Worm (Caenorhabditis elegans) whole organism, L2 larva: ENCODE measurements around the gene his-40.
A peak's percentile ranks its signal among the peaks of the same experiment; 100 is the strongest.

Experiments used
- C34F6.9 ChIP-seq: fragments of 150-350 bp; optimal IDR thresholded peaks from 2 replicates; lab custom pipeline; 2014; ENCODE audit warnings: missing biosample characterization, missing genetic modification characterization
- F13H6.1 ChIP-seq: sonication (generic microtip); optimal IDR thresholded peaks from 2 replicates; lab custom pipeline; 2016; ENCODE audit warnings: missing genetic modification characterization, missing compliant biosample characterization
- R02D3.7 ChIP-seq: fragments of 150-350 bp; optimal IDR thresholded peaks from 2 replicates; lab custom pipeline; 2014; ENCODE audit warnings: missing biosample characterization, missing genetic modification characterization
- Y55F3AM.14 ChIP-seq: fragments of 200-800 bp; sonication (Bioruptor generic); optimal IDR thresholded peaks from 2 replicates; lab custom pipeline; 2018; ENCODE audit warnings: mild to moderate bottlenecking, missing genetic modification characterization, missing compliant biosample characterization
- ZK546.5 ChIP-seq: sonication (generic microtip); optimal IDR thresholded peaks from 2 replicates; lab custom pipeline; 2017; ENCODE audit warnings: missing biosample characterization, missing genetic modification characterization
- alr-1 ChIP-seq: fragments of 150-350 bp; optimal IDR thresholded peaks from 2 replicates; lab custom pipeline; 2014; ENCODE audit warnings: missing biosample characterization, missing genetic modification characterization
- aly-2 ChIP-seq: fragments of 150-350 bp; optimal IDR thresholded peaks from 2 replicates; lab custom pipeline; 2014; ENCODE audit warnings: missing biosample characterization, missing genetic modification characterization
- ama-1 ChIP-seq: fragments of 150-350 bp; optimal IDR thresholded peaks from 2 replicates; lab custom pipeline; 2018; ENCODE audit warnings: inconsistent platforms
- blmp-1 ChIP-seq: sonication (generic microtip); optimal IDR thresholded peaks from 2 replicates; lab custom pipeline; 2017; ENCODE audit warnings: missing genetic modification characterization, mild to moderate bottlenecking, missing compliant biosample characterization, antibody characterized with exemption, moderate library complexity; ENCODE audit not compliant: insufficient read depth
- ceh-16 ChIP-seq: fragments of 150-350 bp; optimal IDR thresholded peaks from 2 replicates; lab custom pipeline; 2014; ENCODE audit warnings: missing biosample characterization, missing genetic modification characterization
- ceh-82 ChIP-seq: fragments of 150-350 bp; optimal IDR thresholded peaks from 2 replicates; lab custom pipeline; 2014; ENCODE audit warnings: missing biosample characterization, missing genetic modification characterization
- crh-2 ChIP-seq: sonication (generic microtip); optimal IDR thresholded peaks from 2 replicates; lab custom pipeline; 2017; ENCODE audit warnings: missing biosample characterization, missing genetic modification characterization
- dmd-4 ChIP-seq: sonication (generic microtip); optimal IDR thresholded peaks from 2 replicates; lab custom pipeline; 2017; ENCODE audit warnings: missing biosample characterization, missing genetic modification characterization
- egl-27 ChIP-seq: sonication (generic microtip); optimal IDR thresholded peaks from 3 replicates; lab custom pipeline; 2017; ENCODE audit warnings: missing biosample characterization, missing genetic modification reagents, missing genetic modification characterization
- elt-1 ChIP-seq: fragments of 150-350 bp; optimal IDR thresholded peaks from 2 replicates; lab custom pipeline; 2014; ENCODE audit warnings: missing biosample characterization, missing genetic modification characterization
- elt-3 ChIP-seq: sonication (generic microtip); optimal IDR thresholded peaks from 2 replicates; lab custom pipeline; 2017; ENCODE audit warnings: missing biosample characterization, missing genetic modification characterization
- fos-1 ChIP-seq: fragments of 150-350 bp; optimal IDR thresholded peaks from 2 replicates; lab custom pipeline; 2014; ENCODE audit warnings: missing biosample characterization, missing genetic modification characterization
- gmeb-1 ChIP-seq: fragments of 150-350 bp; optimal IDR thresholded peaks from 2 replicates; lab custom pipeline; 2014; ENCODE audit warnings: missing biosample characterization, missing genetic modification characterization
- lin-11 ChIP-seq: fragments of 150-350 bp; sonication (generic microtip); optimal IDR thresholded peaks from 2 replicates; lab custom pipeline; 2014; ENCODE audit warnings: missing biosample characterization, missing genetic modification characterization, inconsistent platforms, mixed read lengths
- lin-13 ChIP-seq: fragments of 150-350 bp; optimal IDR thresholded peaks from 2 replicates; lab custom pipeline; 2014; ENCODE audit warnings: missing biosample characterization, missing genetic modification reagents, missing genetic modification characterization
- lin-39 ChIP-seq: fragments of 150-350 bp; optimal IDR thresholded peaks from 2 replicates; lab custom pipeline; 2014; ENCODE audit warnings: missing biosample characterization, missing genetic modification reagents, missing genetic modification characterization
- lsy-2 ChIP-seq, 2 experiments: fragments of 150-350 bp in 1 of 2; sonication (generic microtip) in 1 of 2; optimal IDR thresholded peaks; 2 replicates each; lab custom pipeline; 2014 to 2017; ENCODE audit warnings: missing biosample characterization in 2 of 2, missing genetic modification characterization in 2 of 2
- mab-5 ChIP-seq: fragments of 150-350 bp; optimal IDR thresholded peaks from 2 replicates; lab custom pipeline; 2014; ENCODE audit warnings: missing biosample characterization, missing genetic modification characterization
- mbf-1 ChIP-seq: sonication (generic microtip); optimal IDR thresholded peaks from 2 replicates; lab custom pipeline; 2017; ENCODE audit warnings: missing biosample characterization, missing genetic modification characterization
- mdl-1 ChIP-seq, 2 experiments: fragments of 150-350 bp in 1 of 2; sonication (generic microtip) in 1 of 2; optimal IDR thresholded peaks; 2 replicates each; lab custom pipeline; 2017; ENCODE audit warnings: missing biosample characterization in 2 of 2, missing genetic modification characterization in 2 of 2
- nhr-10 ChIP-seq: sonication (generic microtip); optimal IDR thresholded peaks from 2 replicates; lab custom pipeline; 2017; ENCODE audit warnings: missing biosample characterization, missing genetic modification characterization
- nhr-11 ChIP-seq: fragments of 150-350 bp; optimal IDR thresholded peaks from 2 replicates; lab custom pipeline; 2014; ENCODE audit warnings: missing biosample characterization, missing genetic modification characterization
- nhr-12 ChIP-seq: fragments of 150-350 bp; optimal IDR thresholded peaks from 2 replicates; lab custom pipeline; 2014; ENCODE audit warnings: missing biosample characterization, missing genetic modification characterization
- nhr-129 ChIP-seq: fragments of 150-350 bp; optimal IDR thresholded peaks from 2 replicates; lab custom pipeline; 2014; ENCODE audit warnings: missing biosample characterization, missing genetic modification characterization
- nhr-21 ChIP-seq: fragments of 150-350 bp; optimal IDR thresholded peaks from 2 replicates; lab custom pipeline; 2014; ENCODE audit warnings: missing biosample characterization, missing genetic modification characterization
- nhr-23 ChIP-seq: fragments of 150-350 bp; optimal IDR thresholded peaks from 2 replicates; lab custom pipeline; 2014; ENCODE audit warnings: missing biosample characterization, missing genetic modification reagents, missing genetic modification characterization
- nhr-237 ChIP-seq: fragments of 150-350 bp; optimal IDR thresholded peaks from 2 replicates; lab custom pipeline; 2014; ENCODE audit warnings: missing biosample characterization, missing genetic modification characterization
- nhr-25 ChIP-seq: fragments of 150-350 bp; sonication (generic microtip); optimal IDR thresholded peaks from 3 replicates; lab custom pipeline; 2014; ENCODE audit warnings: missing biosample characterization, missing genetic modification characterization
- nhr-6 ChIP-seq: fragments of 150-350 bp; optimal IDR thresholded peaks from 2 replicates; lab custom pipeline; 2014; ENCODE audit warnings: missing biosample characterization, missing genetic modification characterization
- peb-1 ChIP-seq: fragments of 150-350 bp; optimal IDR thresholded peaks from 2 replicates; lab custom pipeline; 2014; ENCODE audit warnings: missing biosample characterization, missing genetic modification characterization
- sem-4 ChIP-seq: fragments of 150-350 bp; optimal IDR thresholded peaks from 2 replicates; lab custom pipeline; 2014; ENCODE audit warnings: missing biosample characterization, missing genetic modification reagents, missing genetic modification characterization
- skn-1 ChIP-seq: sonication (generic microtip); optimal IDR thresholded peaks from 2 replicates; lab custom pipeline; 2017; ENCODE audit warnings: missing biosample characterization, missing genetic modification characterization
- sma-3 ChIP-seq: sonication (generic microtip); optimal IDR thresholded peaks from 2 replicates; lab custom pipeline; 2016; ENCODE audit warnings: missing genetic modification reagents, missing genetic modification characterization, missing compliant biosample characterization
- sma-9 ChIP-seq, 2 experiments: fragments of 150-350 bp in 1 of 2; sonication (generic microtip) in 1 of 2; optimal IDR thresholded peaks; 2 replicates each; lab custom pipeline; 2014 to 2016; ENCODE audit warnings: missing genetic modification characterization in 2 of 2, mild to moderate bottlenecking in 1 of 2, missing biosample characterization in 1 of 2, missing compliant biosample characterization in 1 of 2, missing genetic modification reagents in 1 of 2, moderate library complexity in 1 of 2
- snpc-4 ChIP-seq: fragments of 150-350 bp; optimal IDR thresholded peaks from 2 replicates; lab custom pipeline; 2014; ENCODE audit warnings: missing biosample characterization, missing genetic modification characterization
- unc-39 ChIP-seq: fragments of 150-350 bp; optimal IDR thresholded peaks from 2 replicates; lab custom pipeline; 2014; ENCODE audit warnings: missing biosample characterization, missing genetic modification characterization
- unc-55 ChIP-seq: fragments of 150-350 bp; sonication (generic microtip); optimal IDR thresholded peaks from 3 replicates; lab custom pipeline; 2014; ENCODE audit warnings: missing biosample characterization, missing genetic modification reagents, missing genetic modification characterization
- unc-62 ChIP-seq: fragments of 150-350 bp; optimal IDR thresholded peaks from 2 replicates; lab custom pipeline; 2014; ENCODE audit warnings: missing biosample characterization, missing genetic modification reagents, missing genetic modification characterization
- zag-1 ChIP-seq: fragments of 150-350 bp; optimal IDR thresholded peaks from 2 replicates; lab custom pipeline; 2014; ENCODE audit warnings: missing biosample characterization, missing genetic modification characterization
- ztf-1 ChIP-seq: fragments of 200-800 bp; sonication (Bioruptor generic); conservative IDR thresholded peaks from 2 replicates; pipeline ENCODE4 v1.3.6; 2022; ENCODE audit warnings: missing genetic modification characterization, missing compliant biosample characterization
- ztf-11 ChIP-seq: sonication (generic microtip); optimal IDR thresholded peaks from 2 replicates; lab custom pipeline; 2017; ENCODE audit warnings: missing biosample characterization, missing genetic modification characterization
- ztf-4 ChIP-seq: fragments of 150-350 bp; optimal IDR thresholded peaks from 2 replicates; lab custom pipeline; 2014; ENCODE audit warnings: missing biosample characterization, missing genetic modification characterization

The his-40 gene

ce11 chrX:7340394-7340793 is 30.5 kb downstream of the his-40 start:
- no peak for TF ChIP-seq elt-3 (tag; lab: Kevin White, UChicago)
- no peak for TF ChIP-seq egl-27 (tag; lab: Kevin White, UChicago)
- TF ChIP-seq nhr-6 (tag; lab: Kevin White, UChicago) = no peak
- TF ChIP-seq ceh-16 (tag; lab: Kevin White, UChicago) = no peak
- no peak for TF ChIP-seq ama-1
- no peak for TF ChIP-seq dmd-4 (tag; lab: Kevin White, UChicago)
- no peak for TF ChIP-seq unc-62 (GFP tag; lab: Kevin White, UChicago)
- no peak for TF ChIP-seq sma-9 (GFP tag; optimal IDR thresholded peaks at IDR 0.05; lab: Kevin White, UChicago)
- no peak for TF ChIP-seq sma-9 (tag; optimal IDR thresholded peaks at IDR 0.05; lab: Kevin White, UChicago)
- TF ChIP-seq lsy-2 (tag; optimal IDR thresholded peaks at IDR 0.05; lab: Kevin White, UChicago) = peak in 1 of 2 experiments; percentile 5
- TF ChIP-seq nhr-237 = no peak
- TF ChIP-seq nhr-25 (tag; lab: Kevin White, UChicago) = peak; percentile 6
- TF ChIP-seq lin-11 (tag; lab: Kevin White, UChicago) = peak; percentile 22
- TF ChIP-seq R02D3.7 (tag; lab: Kevin White, UChicago) = no peak
- TF ChIP-seq peb-1 (tag; lab: Kevin White, UChicago) = no peak
- TF ChIP-seq nhr-129 (tag; lab: Kevin White, UChicago) = peak; percentile 0
- no peak for TF ChIP-seq fos-1 (tag; lab: Kevin White, UChicago)
- no peak for TF ChIP-seq elt-1 (tag; lab: Kevin White, UChicago)
- TF ChIP-seq mbf-1 (tag; lab: Kevin White, UChicago) = no peak
- TF ChIP-seq unc-55 (GFP tag; lab: Kevin White, UChicago) = peak; percentile 31
- no peak for TF ChIP-seq crh-2 (tag; lab: Kevin White, UChicago)
- no peak for TF ChIP-seq aly-2
- TF ChIP-seq C34F6.9 (tag; lab: Kevin White, UChicago) = no peak
- TF ChIP-seq blmp-1 (tag; lab: Kevin White, UChicago) = peak; percentile 10
- TF ChIP-seq, all 48 proteins: peak for 6

ce11 chrX:7340915-7341559 is 31.1 kb downstream of the his-40 start, which contains the start of gene C07D8.6:
Gene C07D8.6, plus strand, starts transcription at chrX:7341509.
- TF ChIP-seq zag-1 (tag; lab: Kevin White, UChicago) = no peak
- TF ChIP-seq ceh-16 (tag; lab: Kevin White, UChicago) = no peak
- no peak for TF ChIP-seq ztf-11 (tag; lab: Kevin White, UChicago)
- peak; percentile 44 for TF ChIP-seq F13H6.1 (tag; lab: Kevin White, UChicago)
- no peak for TF ChIP-seq lin-13 (GFP tag; lab: Kevin White, UChicago)
- TF ChIP-seq nhr-21 = no peak
- TF ChIP-seq skn-1 (tag; lab: Kevin White, UChicago) = peak; percentile 88
- TF ChIP-seq mbf-1 (tag; lab: Kevin White, UChicago) = no peak
- no peak for TF ChIP-seq peb-1 (tag; lab: Kevin White, UChicago)
- TF ChIP-seq alr-1 (tag; lab: Kevin White, UChicago) = no peak
- no peak for TF ChIP-seq ztf-4 (tag; lab: Kevin White, UChicago)
- TF ChIP-seq nhr-237 = no peak
- TF ChIP-seq mab-5 (tag; lab: Kevin White, UChicago) = no peak
- TF ChIP-seq nhr-23 (tag; lab: Kevin White, UChicago) = no peak
- no peak for TF ChIP-seq ama-1
- no peak for TF ChIP-seq Y55F3AM.14
- TF ChIP-seq mdl-1 (tag; optimal IDR thresholded peaks at IDR 0.05; lab: Kevin White, UChicago) = peak in 1 of 2 experiments; percentile 9
- TF ChIP-seq nhr-12 (tag; lab: Kevin White, UChicago) = no peak
- no peak for TF ChIP-seq nhr-25 (tag; lab: Kevin White, UChicago)
- TF ChIP-seq snpc-4 (tag; lab: Kevin White, UChicago) = no peak
- TF ChIP-seq dmd-4 (tag; lab: Kevin White, UChicago) = no peak
- TF ChIP-seq sma-3 (GFP tag; lab: Kevin White, UChicago) = peak; percentile 37
- no peak for TF ChIP-seq unc-62 (GFP tag; lab: Kevin White, UChicago)
- no peak for TF ChIP-seq nhr-11
- TF ChIP-seq ceh-82 = no peak
- TF ChIP-seq aly-2 = no peak
- TF ChIP-seq lin-11 (tag; lab: Kevin White, UChicago) = no peak
- no peak for TF ChIP-seq ZK546.5
- TF ChIP-seq blmp-1 (tag; lab: Kevin White, UChicago) = no peak
- TF ChIP-seq ztf-1 (GFP tag; lab: Robert Waterston, UW) = no peak
- peak; percentile 57 for TF ChIP-seq nhr-129 (tag; lab: Kevin White, UChicago)
- peak; percentile 78 for TF ChIP-seq crh-2 (tag; lab: Kevin White, UChicago)
- TF ChIP-seq fos-1 (tag; lab: Kevin White, UChicago) = peak; percentile 96
- no peak for TF ChIP-seq nhr-10 (tag; lab: Kevin White, UChicago)
- no peak for TF ChIP-seq egl-27 (tag; lab: Kevin White, UChicago)
- peak; percentile 79 for TF ChIP-seq sma-9 (GFP tag; optimal IDR thresholded peaks at IDR 0.05; lab: Kevin White, UChicago)
- TF ChIP-seq sma-9 (tag; optimal IDR thresholded peaks at IDR 0.05; lab: Kevin White, UChicago) = no peak
- TF ChIP-seq lin-39 (tag; lab: Kevin White, UChicago) = no peak
- no peak for TF ChIP-seq unc-39 (tag; lab: Kevin White, UChicago)
- no peak for TF ChIP-seq C34F6.9 (tag; lab: Kevin White, UChicago)
- TF ChIP-seq unc-55 (GFP tag; lab: Kevin White, UChicago) = no peak
- TF ChIP-seq R02D3.7 (tag; lab: Kevin White, UChicago) = no peak
- TF ChIP-seq gmeb-1 (tag; lab: Kevin White, UChicago) = peak; percentile 40
- TF ChIP-seq elt-1 (tag; lab: Kevin White, UChicago) = no peak
- no peak for TF ChIP-seq sem-4 (tag; lab: Kevin White, UChicago)
- TF ChIP-seq lsy-2 (tag; optimal IDR thresholded peaks at IDR 0.05; lab: Kevin White, UChicago) = peak in 1 of 2 experiments; percentile 25
